In genomic region chr3L:14079224-14079623, dm6 we compare ENCODE assay signal across 4 fruit fly cellular contexts.
A peak's percentile ranks its signal among the peaks of the same experiment; 100 is the strongest.
TF ChIP-seq lines count a peak whose summit lies in the region.

No protein-coding gene starts in this region.

- no peak for TF ChIP-seq CTCF in whole organism, embryonic (GFP tag; optimal IDR thresholded peaks at IDR 0.05; lab: Kevin White, UChicago)

TF ChIP-seq in whole organism, adult, 20 proteins besides CTCF, POLR2A, EP300 and RAD21:
- peak; percentile 45 for TF ChIP-seq kay (GFP tag; lab: Kevin White, UChicago; ENCODE audit: borderline replicate concordance)
- no peak for TF ChIP-seq Hr96 (GFP tag; optimal IDR thresholded peaks at IDR 0.05; lab: Kevin White, UChicago)

TF ChIP-seq in whole organism, embryonic, 481 proteins besides CTCF, POLR2A, EP300 and RAD21:
- TF ChIP-seq CG3838 (GFP tag; optimal IDR thresholded peaks at IDR 0.05; lab: Kevin White, UChicago) (no peak), CG11696 (GFP tag; IDR thresholded peaks at IDR 0.05; lab: Robert Waterston, UW) (peak; percentile 28; the same call in 1 of the 2 replicates)
TF ChIP-seq in whole organism, embryonic: peak in this region for 1.

TF ChIP-seq in whole organism, prepupa, 60 proteins besides CTCF, POLR2A, EP300 and RAD21:
- TF ChIP-seq esn (GFP tag; optimal IDR thresholded peaks at IDR 0.05; lab: Kevin White, UChicago): peak; percentile 38
- TF ChIP-seq acj6 (GFP tag; optimal IDR thresholded peaks at IDR 0.05; lab: Kevin White, UChicago): peak; percentile 0
- peak; percentile 81 for TF ChIP-seq svp (GFP tag; lab: Kevin White, UChicago)
- TF ChIP-seq CG6808 (GFP tag; optimal IDR thresholded peaks at IDR 0.05; lab: Kevin White, UChicago): no peak
- TF ChIP-seq CG6792 (GFP tag; optimal IDR thresholded peaks at IDR 0.05; lab: Kevin White, UChicago): no peak
- peak; percentile 14 for TF ChIP-seq lz (GFP tag; optimal IDR thresholded peaks at IDR 0.05; lab: Kevin White, UChicago)
- TF ChIP-seq OdsH (GFP tag; optimal IDR thresholded peaks at IDR 0.05; lab: Kevin White, UChicago): no peak
- TF ChIP-seq Eip78C (GFP tag; lab: Kevin White, UChicago): peak; percentile 71
- TF ChIP-seq Eip75B (GFP tag; optimal IDR thresholded peaks at IDR 0.05; lab: Kevin White, UChicago): no peak
- TF ChIP-seq CG31627 (GFP tag; optimal IDR thresholded peaks at IDR 0.05; lab: Kevin White, UChicago): no peak
- no peak for TF ChIP-seq CG32006 (GFP tag; optimal IDR thresholded peaks at IDR 0.05; lab: Kevin White, UChicago)
- TF ChIP-seq Met (GFP tag; optimal IDR thresholded peaks at IDR 0.05; lab: Kevin White, UChicago): peak; percentile 11
- TF ChIP-seq fd85E (GFP tag; optimal IDR thresholded peaks at IDR 0.05; lab: Kevin White, UChicago): no peak
- TF ChIP-seq CG8319 (GFP tag; optimal IDR thresholded peaks at IDR 0.05; lab: Kevin White, UChicago): no peak
- TF ChIP-seq pdm3 (GFP tag; optimal IDR thresholded peaks at IDR 0.05; lab: Kevin White, UChicago): no peak
- TF ChIP-seq Hr39 (GFP tag; optimal IDR thresholded peaks at IDR 0.05; lab: Kevin White, UChicago): no peak
- TF ChIP-seq CG10669 (GFP tag; optimal IDR thresholded peaks at IDR 0.05; lab: Kevin White, UChicago): no peak
- no peak for TF ChIP-seq cyc (GFP tag; optimal IDR thresholded peaks at IDR 0.05; lab: Kevin White, UChicago)
- no peak for TF ChIP-seq fd59A (GFP tag; optimal IDR thresholded peaks at IDR 0.05; lab: Kevin White, UChicago)

TF ChIP-seq in whole organism, wandering third instar larva, 38 proteins besides CTCF, POLR2A, EP300 and RAD21:
- peak in 1 of 2 experiments; percentile 9 for TF ChIP-seq foxo (GFP tag; optimal IDR thresholded peaks at IDR 0.05; lab: Kevin White, UChicago)
- TF ChIP-seq Hnf4 (GFP tag; optimal IDR thresholded peaks at IDR 0.05; lab: Kevin White, UChicago): no peak
- peak; percentile 58 for TF ChIP-seq HLH106 (tag; optimal IDR thresholded peaks at IDR 0.05; lab: Kevin White, UChicago)
